Worm (Caenorhabditis elegans): ENCODE results near the gene pdhk-2.

Gene pdhk-2

ce11 chrIII:8741276-8741860 lies at the start of gene pdhk-2:
pdhk-2 (minus strand) TSS chrIII:8741412.
- TF ChIP-seq B0310.2 (tag; optimal IDR thresholded peaks at IDR 0.05) (no peak), aly-1 (tag; optimal IDR thresholded peaks at IDR 0.05) (peak; percentile 58), flt-1 (GFP tag; IDR thresholded peaks at IDR 0.05) (peak; percentile 63), sea-1 (GFP tag; conservative IDR thresholded peaks at IDR 0.05) (peak; percentile 30; the same call in 1 of the 2 replicates), ceh-13 (GFP tag; optimal IDR thresholded peaks at IDR 0.05) (no peak), scrt-1 (GFP tag; IDR thresholded peaks at IDR 0.05) (peak; percentile 70; the same call in 1 of the 2 replicates), ets-7 (tag; optimal IDR thresholded peaks at IDR 0.05) (peak; percentile 52), F13C5.2 (tag; optimal IDR thresholded peaks at IDR 0.05) (peak; percentile 93), hmbx-1 (tag; optimal IDR thresholded peaks at IDR 0.05) (no peak), pes-1 (GFP tag; IDR thresholded peaks at IDR 0.05) (peak; percentile 68; the same call in 1 of the 2 replicates), hnd-1 (tag; optimal IDR thresholded peaks at IDR 0.05) (peak; percentile 11), tra-4 (tag; optimal IDR thresholded peaks at IDR 0.05) (no peak), tbx-37 (GFP tag; conservative IDR thresholded peaks at IDR 0.05) (peak; percentile 63), tbx-11 (GFP tag; IDR thresholded peaks at IDR 0.05) (0 out of 2 replicates have a peak, but pooled peaks have one; percentile 54)

- TF ChIP-seq ets-7 (tag; optimal IDR thresholded peaks at IDR 0.05), result no peak
- no peak for TF ChIP-seq ama-1 (optimal IDR thresholded peaks at IDR 0.05)
- no peak for TF ChIP-seq ceh-36 (tag; optimal IDR thresholded peaks at IDR 0.05)
- TF ChIP-seq flt-1 (GFP tag; IDR thresholded peaks at IDR 0.05), result no peak
- no peak for TF ChIP-seq tbx-37 (GFP tag; conservative IDR thresholded peaks at IDR 0.05)
- no peak for TF ChIP-seq scrt-1 (GFP tag; IDR thresholded peaks at IDR 0.05)
- TF ChIP-seq tbx-11 (GFP tag; IDR thresholded peaks at IDR 0.05), result no peak
- TF ChIP-seq tra-4 (tag; optimal IDR thresholded peaks at IDR 0.05), result no peak
- TF ChIP-seq aly-1 (tag; optimal IDR thresholded peaks at IDR 0.05), result no peak
- no peak for TF ChIP-seq sea-1 (GFP tag; conservative IDR thresholded peaks at IDR 0.05)
- TF ChIP-seq pes-1 (GFP tag; IDR thresholded peaks at IDR 0.05), result no peak
- TF ChIP-seq hnd-1 (tag; optimal IDR thresholded peaks at IDR 0.05), result no peak
- no peak for TF ChIP-seq ceh-13 (GFP tag; optimal IDR thresholded peaks at IDR 0.05)
- TF ChIP-seq hmbx-1 (tag; optimal IDR thresholded peaks at IDR 0.05), result no peak
- no peak for TF ChIP-seq hmg-4 (GFP tag; optimal IDR thresholded peaks at IDR 0.05)
- TF ChIP-seq B0310.2 (tag; optimal IDR thresholded peaks at IDR 0.05), result no peak
- no peak for TF ChIP-seq F13C5.2 (tag; optimal IDR thresholded peaks at IDR 0.05)
Observed at ce11 chrIII:8788690-8789089, 47.5 kb upstream of the pdhk-2 start.

ce11 chrIII:8786077-8786476 lies 44.9 kb upstream of the pdhk-2 start, which contains the start of gene K02D10.8:
K02D10.8 (plus strand) TSS chrIII:8786377.
- TF ChIP-seq F13C5.2 (tag; optimal IDR thresholded peaks at IDR 0.05) (no peak), hnd-1 (tag; optimal IDR thresholded peaks at IDR 0.05) (no peak), ets-7 (tag; optimal IDR thresholded peaks at IDR 0.05) (no peak), scrt-1 (GFP tag; IDR thresholded peaks at IDR 0.05) (no peak), ceh-13 (GFP tag; optimal IDR thresholded peaks at IDR 0.05) (no peak), B0310.2 (tag; optimal IDR thresholded peaks at IDR 0.05) (no peak), aly-1 (tag; optimal IDR thresholded peaks at IDR 0.05) (no peak), tbx-11 (GFP tag; IDR thresholded peaks at IDR 0.05) (no peak), sea-1 (GFP tag; conservative IDR thresholded peaks at IDR 0.05) (no peak), hmbx-1 (tag; optimal IDR thresholded peaks at IDR 0.05) (no peak), ceh-36 (tag; optimal IDR thresholded peaks at IDR 0.05) (no peak), tbx-37 (GFP tag; conservative IDR thresholded peaks at IDR 0.05) (no peak), hmg-4 (GFP tag; optimal IDR thresholded peaks at IDR 0.05) (no peak), pes-1 (GFP tag; IDR thresholded peaks at IDR 0.05) (no peak)

- TF ChIP-seq tbx-11 (GFP tag; IDR thresholded peaks at IDR 0.05) (no peak), scrt-1 (GFP tag; IDR thresholded peaks at IDR 0.05) (no peak), tbx-37 (GFP tag; conservative IDR thresholded peaks at IDR 0.05) (no peak), flt-1 (GFP tag; IDR thresholded peaks at IDR 0.05) (no peak), B0310.2 (tag; optimal IDR thresholded peaks at IDR 0.05) (no peak)
Observed at ce11 chrIII:8785426-8785825, 44.2 kb upstream of the pdhk-2 start.

ce11 chrIII:8784500-8784899 lies 43.3 kb upstream of the pdhk-2 start:
- TF ChIP-seq pes-1 (GFP tag; IDR thresholded peaks at IDR 0.05), result no peak
- TF ChIP-seq ets-7 (tag; optimal IDR thresholded peaks at IDR 0.05), result no peak
- no peak for TF ChIP-seq hmg-4 (GFP tag; optimal IDR thresholded peaks at IDR 0.05)
- TF ChIP-seq sea-1 (GFP tag; conservative IDR thresholded peaks at IDR 0.05), result no peak
- no peak for TF ChIP-seq ceh-13 (GFP tag; optimal IDR thresholded peaks at IDR 0.05)

- TF ChIP-seq flt-1 (GFP tag; IDR thresholded peaks at IDR 0.05), result no peak
- TF ChIP-seq ceh-36 (tag; optimal IDR thresholded peaks at IDR 0.05), result no peak
- no peak for TF ChIP-seq tbx-11 (GFP tag; IDR thresholded peaks at IDR 0.05)
- no peak for TF ChIP-seq hmbx-1 (tag; optimal IDR thresholded peaks at IDR 0.05)
- TF ChIP-seq B0310.2 (tag; optimal IDR thresholded peaks at IDR 0.05), result no peak
- no peak for TF ChIP-seq ama-1 (optimal IDR thresholded peaks at IDR 0.05)
- TF ChIP-seq pes-1 (GFP tag; IDR thresholded peaks at IDR 0.05), result no peak
- no peak for TF ChIP-seq ceh-13 (GFP tag; optimal IDR thresholded peaks at IDR 0.05)
- TF ChIP-seq tbx-37 (GFP tag; conservative IDR thresholded peaks at IDR 0.05), result no peak
- no peak for TF ChIP-seq aly-1 (tag; optimal IDR thresholded peaks at IDR 0.05)
- no peak for TF ChIP-seq F13C5.2 (tag; optimal IDR thresholded peaks at IDR 0.05)
- TF ChIP-seq ets-7 (tag; optimal IDR thresholded peaks at IDR 0.05), result no peak
- no peak for TF ChIP-seq scrt-1 (GFP tag; IDR thresholded peaks at IDR 0.05)
- no peak for TF ChIP-seq tra-4 (tag; optimal IDR thresholded peaks at IDR 0.05)
- no peak for TF ChIP-seq hnd-1 (tag; optimal IDR thresholded peaks at IDR 0.05)
- TF ChIP-seq sea-1 (GFP tag; conservative IDR thresholded peaks at IDR 0.05), result no peak
- no peak for TF ChIP-seq hmg-4 (GFP tag; optimal IDR thresholded peaks at IDR 0.05)
Observed at ce11 chrIII:8782744-8783143, 41.5 kb upstream of the pdhk-2 start.

ce11 chrIII:8782080-8782479 lies 40.9 kb upstream of the pdhk-2 start:
- TF ChIP-seq ceh-13 (GFP tag; optimal IDR thresholded peaks at IDR 0.05) (no peak), B0310.2 (tag; optimal IDR thresholded peaks at IDR 0.05) (no peak), hmbx-1 (tag; optimal IDR thresholded peaks at IDR 0.05) (no peak), ama-1 (optimal IDR thresholded peaks at IDR 0.05) (no peak), scrt-1 (GFP tag; IDR thresholded peaks at IDR 0.05) (no peak), sea-1 (GFP tag; conservative IDR thresholded peaks at IDR 0.05) (no peak), tbx-37 (GFP tag; conservative IDR thresholded peaks at IDR 0.05) (no peak), aly-1 (tag; optimal IDR thresholded peaks at IDR 0.05) (no peak), hmg-4 (GFP tag; optimal IDR thresholded peaks at IDR 0.05) (no peak), tbx-11 (GFP tag; IDR thresholded peaks at IDR 0.05) (no peak), ets-7 (tag; optimal IDR thresholded peaks at IDR 0.05) (no peak), ceh-36 (tag; optimal IDR thresholded peaks at IDR 0.05) (no peak), flt-1 (GFP tag; IDR thresholded peaks at IDR 0.05) (no peak), F13C5.2 (tag; optimal IDR thresholded peaks at IDR 0.05) (no peak)

Data from whole organism, early embryonic.